Fruit fly (Drosophila melanogaster): ENCODE measurements around the gene Ube4A.
A peak's percentile ranks its signal among the peaks of the same experiment; 100 is the strongest.

Ube4A gene

DNA sequence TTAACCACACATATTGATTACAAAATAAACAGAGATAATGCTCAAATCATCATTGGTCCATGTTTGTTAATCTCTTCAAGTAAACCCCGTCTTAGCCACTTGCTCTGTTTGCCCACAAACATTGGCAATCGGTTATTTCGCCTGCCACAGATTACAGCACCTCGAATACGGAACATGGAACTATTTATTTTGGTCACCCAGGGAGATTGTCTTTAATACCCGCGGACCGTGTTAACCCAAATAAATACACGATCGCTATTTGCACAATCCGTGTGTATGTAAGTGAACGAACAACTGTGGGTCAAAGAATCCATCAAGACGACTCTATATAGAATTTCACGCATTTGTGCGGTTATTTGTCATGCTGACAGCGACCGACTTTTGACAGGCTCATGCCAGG is 42.4 kb downstream of the Ube4A start (continued):
- TF ChIP-seq CG6689 (GFP tag; IDR thresholded peaks at IDR 0.05) (no peak), Dip2 (GFP tag; IDR thresholded peaks at IDR 0.05) (no peak), pfk (GFP tag; optimal IDR thresholded peaks at IDR 0.05) (no peak), caup (GFP tag; optimal IDR thresholded peaks at IDR 0.05; ENCODE audit: severe bottlenecking) (no peak), CG17802 (tag; optimal IDR thresholded peaks at IDR 0.05) (no peak), ERR (GFP tag; optimal IDR thresholded peaks at IDR 0.05) (no peak), eyg (GFP tag; optimal IDR thresholded peaks at IDR 0.05) (no peak), ftz-f1 (GFP tag; optimal IDR thresholded peaks at IDR 0.05) (no peak), CG15696 (tag; optimal IDR thresholded peaks at IDR 0.05) (peak; percentile 91), danr (GFP tag; IDR thresholded peaks at IDR 0.05) (no peak), CG10274 (GFP tag; optimal IDR thresholded peaks at IDR 0.05) (no peak), CG15514 (GFP tag; optimal IDR thresholded peaks at IDR 0.05) (no peak), CG6791 (GFP tag; IDR thresholded peaks at IDR 0.05; ENCODE audit: partially characterized antibody) (no peak), hkb (optimal IDR thresholded peaks at IDR 0.05) (no peak), hkb (GFP tag; IDR thresholded peaks at IDR 0.05) (0 out of 2 replicates have a peak, but pooled peaks have one; percentile 22), dmrt99B (tag; optimal IDR thresholded peaks at IDR 0.05) (no peak), CG16779 (GFP tag; IDR thresholded peaks at IDR 0.05) (no peak), CG5245 (GFP tag; optimal IDR thresholded peaks at IDR 0.05) (no peak), ham (GFP tag; IDR thresholded peaks at IDR 0.05) (no peak), Lim3 (GFP tag; IDR thresholded peaks at IDR 0.05) (no peak), CoRest (tag; optimal IDR thresholded peaks at IDR 0.05) (peak; percentile 11), CkIIα-i1 (GFP tag; IDR thresholded peaks at IDR 0.05) (no peak), CG3726 (GFP tag; IDR thresholded peaks at IDR 0.05) (no peak), hth (optimal IDR thresholded peaks at IDR 0.05) (no peak), CG5953 (GFP tag; IDR thresholded peaks at IDR 0.05) (no peak), CG2120 (GFP tag; optimal IDR thresholded peaks at IDR 0.05) (no peak), seq (GFP tag; IDR thresholded peaks at IDR 0.05) (no peak), CG1529 (GFP tag; optimal IDR thresholded peaks at IDR 0.05) (no peak), CG18599 (GFP tag; optimal IDR thresholded peaks at IDR 0.05) (no peak), Nf-YA (GFP tag; IDR thresholded peaks at IDR 0.05) (no peak), tll (GFP tag; optimal IDR thresholded peaks at IDR 0.05) (peak in 1 of 2 experiments; percentile 99), CG17612 (GFP tag; IDR thresholded peaks at IDR 0.05) (no peak), Lpt (GFP tag; optimal IDR thresholded peaks at IDR 0.05) (no peak), CG10979 (tag; optimal IDR thresholded peaks at IDR 0.05) (peak; percentile 2), lilli (GFP tag; optimal IDR thresholded peaks at IDR 0.05) (no peak), sens (GFP tag) (peak; percentile 90), da (GFP tag; optimal IDR thresholded peaks at IDR 0.05) (no peak), bsh (GFP tag; optimal IDR thresholded peaks at IDR 0.05) (peak in 1 of 2 experiments; percentile 17)

DNA sequence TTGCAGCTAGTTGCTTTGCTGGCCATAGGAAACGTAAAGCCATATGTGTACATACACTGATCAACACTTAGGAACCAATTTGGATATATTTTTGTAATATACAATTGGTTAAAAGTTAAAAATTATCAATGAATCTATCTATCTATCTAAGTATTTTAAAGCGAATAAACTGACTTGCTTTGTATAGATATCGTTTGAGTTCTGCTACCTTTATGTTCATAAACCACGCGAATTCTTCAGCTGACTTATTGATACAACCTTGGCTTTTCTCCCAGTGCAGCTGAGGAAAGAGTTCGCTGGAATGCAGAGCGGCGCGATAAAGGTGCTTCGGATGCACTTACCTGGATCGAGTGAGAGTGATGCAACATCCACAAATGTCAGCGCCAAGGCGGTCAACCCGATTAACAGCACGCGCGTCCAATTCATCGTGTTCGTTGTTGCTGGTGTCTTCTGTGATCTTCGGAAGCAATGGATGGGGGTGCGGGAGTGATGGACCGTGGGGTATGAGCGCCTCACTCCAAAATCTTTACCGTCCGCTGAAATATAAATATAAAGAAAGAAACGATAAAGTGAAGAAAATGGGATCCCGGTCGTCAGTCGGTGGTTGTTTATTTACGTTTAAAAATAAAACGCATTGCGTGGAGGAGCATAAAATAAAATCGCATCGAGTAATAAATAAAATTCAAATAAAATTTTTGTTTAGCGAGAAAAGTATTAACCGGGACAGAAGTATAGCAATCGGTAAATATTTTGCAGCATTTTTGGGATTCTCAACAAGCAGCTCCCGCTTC is 43.3 kb downstream of the Ube4A start:
- TF ChIP-seq nau (GFP tag; optimal IDR thresholded peaks at IDR 0.05): no peak
- TF ChIP-seq CG31441 (GFP tag; IDR thresholded peaks at IDR 0.05): 0 out of 2 replicates have a peak, but pooled peaks have one; percentile 14
- no peak for TF ChIP-seq Hr78 (GFP tag; optimal IDR thresholded peaks at IDR 0.05)
- TF ChIP-seq CG11504 (tag; optimal IDR thresholded peaks at IDR 0.05): peak; percentile 25
- peak; percentile 48 for TF ChIP-seq Blimp-1 (GFP tag; optimal IDR thresholded peaks at IDR 0.05)
- TF ChIP-seq esg (GFP tag; conservative IDR thresholded peaks at IDR 0.05): no peak
- peak; percentile 48 for TF ChIP-seq HLHmδ (GFP tag; optimal IDR thresholded peaks at IDR 0.05)
- TF ChIP-seq kah (GFP tag; optimal IDR thresholded peaks at IDR 0.05): peak; percentile 93
- peak; percentile 1 for TF ChIP-seq oc (tag; optimal IDR thresholded peaks at IDR 0.05)
- peak; percentile 6 for TF ChIP-seq CG10267 (tag; optimal IDR thresholded peaks at IDR 0.05)
- 0 out of 3 replicates have a peak, but pooled peaks have one; percentile 28 for TF ChIP-seq CG2199 (GFP tag; IDR thresholded peaks at IDR 0.05)
- peak; percentile 33 for TF ChIP-seq phol (tag; optimal IDR thresholded peaks at IDR 0.05)
- peak; percentile 37 for TF ChIP-seq gem (tag; optimal IDR thresholded peaks at IDR 0.05)
- peak; percentile 42 for TF ChIP-seq dmrt99B (tag; optimal IDR thresholded peaks at IDR 0.05)
